Fruit fly (Drosophila melanogaster) whole organism, pupa: Measurements from ENCODE around the gene CG6834.
A peak's percentile ranks its signal among the peaks of the same experiment; 100 is the strongest.

ENCODE experiments used
- CG12605 ChIP-seq: fragments of 200-800 bp; sonication (Bioruptor generic); IDR thresholded peaks from 2 replicates; pipeline ENCODE4 v1.3.6; 2022; ENCODE audit warnings: missing biosample characterization, missing genetic modification characterization
- CG14655 ChIP-seq: fragments of 200-800 bp; sonication (Bioruptor generic); optimal IDR thresholded peaks from 3 replicates; lab custom pipeline; 2017; ENCODE audit warnings: mild to moderate bottlenecking, missing biosample characterization, missing genetic modification reagents, missing genetic modification characterization
- CG15710 ChIP-seq: fragments of 200-800 bp; sonication (Bioruptor generic); optimal IDR thresholded peaks from 2 replicates; lab custom pipeline; 2018; ENCODE audit warnings: missing biosample characterization, mild to moderate bottlenecking, missing genetic modification characterization, moderate library complexity
- CG17806 ChIP-seq: fragments of 200-800 bp; sonication (Bioruptor generic); optimal IDR thresholded peaks from 2 replicates; lab custom pipeline; 2018; ENCODE audit warnings: missing biosample characterization, mild to moderate bottlenecking, missing genetic modification characterization, moderate library complexity
- CG32121 ChIP-seq: fragments of 200-800 bp; sonication (Bioruptor generic); IDR thresholded peaks from 2 replicates; pipeline ENCODE4 v1.3.6; 2022; ENCODE audit warnings: missing biosample characterization, missing genetic modification characterization
- CG34367 ChIP-seq: fragments of 200-800 bp; sonication (Bioruptor generic); optimal IDR thresholded peaks from 2 replicates; lab custom pipeline; 2018; ENCODE audit warnings: missing biosample characterization, mild to moderate bottlenecking, missing genetic modification characterization
- CG4496 ChIP-seq: fragments of 200-800 bp; sonication (Bioruptor generic); IDR thresholded peaks from 3 replicates; pipeline ENCODE4 v1.3.6; 2022; ENCODE audit warnings: missing biosample characterization, missing genetic modification characterization
- CG8159 ChIP-seq: fragments of 200-800 bp; sonication (Bioruptor generic); optimal IDR thresholded peaks from 3 replicates; lab custom pipeline; 2018; ENCODE audit warnings: missing biosample characterization, mild to moderate bottlenecking, missing genetic modification characterization, moderate library complexity
- CG8301 ChIP-seq: fragments of 200-800 bp; sonication (Bioruptor generic); optimal IDR thresholded peaks from 2 replicates; lab custom pipeline; 2018; ENCODE audit warnings: missing biosample characterization, mild to moderate bottlenecking, missing genetic modification characterization
- CG9948 ChIP-seq: fragments of 200-800 bp; sonication (Bioruptor generic); optimal IDR thresholded peaks from 2 replicates; lab custom pipeline; 2018; ENCODE audit warnings: missing biosample characterization, mild to moderate bottlenecking, missing genetic modification characterization, moderate library complexity
- D1 ChIP-seq: fragments of 200-800 bp; sonication (Bioruptor generic); optimal IDR thresholded peaks from 2 replicates; lab custom pipeline; 2018; ENCODE audit warnings: missing biosample characterization, mild to moderate bottlenecking, missing genetic modification characterization, moderate library complexity
- EcR ChIP-seq: fragments of 200-800 bp; sonication (Bioruptor generic); optimal IDR thresholded peaks from 3 replicates; lab custom pipeline; 2019; ENCODE audit warnings: missing biosample characterization, missing genetic modification characterization, mild to moderate bottlenecking, moderate library complexity, missing genetic modification reagents
- Ets98B ChIP-seq: fragments of 200-800 bp; sonication (Bioruptor generic); IDR thresholded peaks from 2 replicates; pipeline ENCODE4 v1.3.6; 2022; ENCODE audit warnings: missing biosample characterization, missing genetic modification characterization
- Pif1A ChIP-seq: fragments of 200-800 bp; sonication (Bioruptor generic); optimal IDR thresholded peaks from 3 replicates; lab custom pipeline; 2016; ENCODE audit warnings: missing biosample characterization, missing genetic modification characterization
- Pif1B ChIP-seq: fragments of 200-800 bp; sonication (Bioruptor generic); optimal IDR thresholded peaks from 3 replicates; lab custom pipeline; 2016; ENCODE audit warnings: missing biosample characterization, missing genetic modification characterization
- Snoo ChIP-seq: fragments of 200-800 bp; sonication (Bioruptor generic); optimal IDR thresholded peaks from 3 replicates; lab custom pipeline; 2017; ENCODE audit warnings: missing biosample characterization, mild to moderate bottlenecking, missing genetic modification characterization, inconsistent platforms
- fd96Ca ChIP-seq: fragments of 200-800 bp; sonication (Bioruptor generic); IDR thresholded peaks from 3 replicates; pipeline ENCODE4 v1.3.6; 2022; ENCODE audit warnings: missing biosample characterization, missing genetic modification characterization
- gl ChIP-seq: fragments of 200-800 bp; sonication (Bioruptor generic); optimal IDR thresholded peaks from 2 replicates; lab custom pipeline; 2018; ENCODE audit warnings: missing biosample characterization, mild to moderate bottlenecking, missing genetic modification characterization
- rn ChIP-seq: fragments of 200-800 bp; sonication (Bioruptor generic); IDR thresholded peaks from 2 replicates; pipeline ENCODE4 v1.3.6; 2022; ENCODE audit warnings: missing biosample characterization, missing genetic modification characterization

CG6834 gene

dm6 chr3R:11688055-11688454, at the start of gene CG6834:
CG6834 (minus strand) TSS chr3R:11688133.
- TF ChIP-seq EcR (GFP tag; lab: Kevin White, UChicago) (peak; percentile 57), CG15710 (tag; lab: Kevin White, UChicago) (no peak)

- TF ChIP-seq Pif1A (GFP tag; lab: Kevin White, UChicago) (no peak), CG4496 (GFP tag; lab: Robert Waterston, UW) (peak; percentile 8; the same call in 1 of the 3 replicates)
Observed at dm6 chr3R:11735337-11735736, 47.4 kb upstream of the CG6834 start, which contains the start of gene CG14721. CG14721 (plus strand) TSS chr3R:11735447.

DNA sequence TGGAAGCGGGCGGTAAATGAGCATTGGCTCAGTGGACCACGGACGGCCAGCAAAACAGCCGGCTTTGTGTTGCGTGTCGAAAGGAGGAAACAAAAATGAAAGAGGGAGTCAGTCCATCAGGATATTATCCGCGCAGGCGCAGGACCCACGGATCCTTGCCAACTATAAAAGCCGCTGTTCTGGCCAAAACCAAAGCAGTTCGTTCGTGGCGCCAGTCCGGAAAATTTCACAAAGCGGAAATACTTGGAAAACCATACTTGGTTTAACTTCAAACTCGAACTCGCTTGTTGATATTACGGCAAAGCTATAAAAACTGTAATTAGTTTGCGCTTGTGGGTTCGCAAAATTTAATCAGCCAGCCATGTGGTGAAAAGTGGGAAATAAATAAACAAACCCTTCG, 33.7 kb upstream of the CG6834 start, which contains the start of gene CG12594:
TSS of gene CG12594 (plus strand) at position 142 of the 400 bp plus-strand sequence.
- TF ChIP-seq Pif1B (GFP tag; lab: Kevin White, UChicago) (no peak), CG9948 (tag; lab: Kevin White, UChicago) (no peak)

DNA sequence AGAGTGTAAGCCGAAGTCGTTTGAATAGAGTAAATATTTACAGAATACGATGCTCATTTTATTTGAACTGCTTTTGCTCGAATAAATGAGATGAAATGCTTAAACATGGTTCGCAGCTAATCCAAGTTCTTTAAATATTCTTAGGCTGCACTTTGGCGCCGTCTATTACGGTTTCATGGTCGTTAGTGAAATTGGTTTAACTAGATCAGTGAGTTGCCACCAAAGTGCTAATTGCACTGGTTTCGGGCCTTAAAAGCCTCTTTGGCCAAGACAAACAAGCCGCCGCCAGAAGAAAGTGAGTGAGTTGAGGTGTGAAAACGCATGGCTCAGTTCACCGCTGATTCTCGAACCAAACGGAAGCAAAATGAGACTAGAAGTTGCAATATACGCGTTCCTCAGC, 23.4 kb upstream of the CG6834 start, which contains the start of gene CG14720:
TSS of gene CG14720 (plus strand) at position 301 of the 400 bp plus-strand sequence.
- TF ChIP-seq CG8301, result no peak
- no peak for TF ChIP-seq CG9948 (tag; lab: Kevin White, UChicago)
- no peak for TF ChIP-seq CG32121 (GFP tag; lab: Robert Waterston, UW)
- TF ChIP-seq D1 (tag; lab: Kevin White, UChicago), result no peak
- TF ChIP-seq CG34367 (tag; lab: Kevin White, UChicago), result no peak
- TF ChIP-seq Snoo (tag; lab: Kevin White, UChicago), result no peak
- no peak for TF ChIP-seq CG15710 (tag; lab: Kevin White, UChicago)
- TF ChIP-seq CG8159 (tag; lab: Kevin White, UChicago), result no peak
- TF ChIP-seq Pif1A (GFP tag; lab: Kevin White, UChicago), result no peak

- TF ChIP-seq fd96Ca (GFP tag; lab: Robert Waterston, UW) (no peak), Pif1A (GFP tag; lab: Kevin White, UChicago) (no peak), Ets98B (GFP tag; lab: Robert Waterston, UW) (no peak), CG14655 (GFP tag; lab: Kevin White, UChicago) (no peak), CG8301 (no peak), Pif1B (GFP tag; lab: Kevin White, UChicago) (no peak), CG17806 (tag; lab: Kevin White, UChicago) (no peak)
Observed at dm6 chr3R:11703730-11704129, 15.8 kb upstream of the CG6834 start, which contains the start of gene I-t. I-t (plus strand) TSS chr3R:11704030.

DNA sequence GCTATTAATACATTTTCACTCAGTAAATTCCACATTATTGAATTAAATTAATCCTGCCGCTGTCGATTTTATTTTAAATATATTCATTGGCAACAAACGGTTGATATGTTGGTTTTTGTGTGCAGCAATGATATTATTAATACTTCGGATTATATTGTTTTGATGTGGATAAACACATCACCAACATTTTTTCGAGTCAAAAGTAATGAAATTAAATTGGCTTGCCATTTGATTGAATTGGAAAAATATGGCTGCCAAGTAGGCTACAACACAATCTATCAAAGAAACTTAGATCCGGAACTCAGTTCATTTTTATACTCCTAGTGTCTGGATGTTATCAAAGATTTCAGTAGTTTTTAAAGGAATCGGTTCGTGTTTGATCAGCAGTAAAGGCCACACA, 12.4 kb upstream of the CG6834 start, which contains the start of gene CG14718:
TSS of gene CG14718 (plus strand) at position 301 of the 400 bp plus-strand sequence.
- TF ChIP-seq CG14655 (GFP tag; lab: Kevin White, UChicago), result no peak
- TF ChIP-seq EcR (GFP tag; lab: Kevin White, UChicago), result no peak
- TF ChIP-seq Pif1B (GFP tag; lab: Kevin White, UChicago), result no peak
- TF ChIP-seq CG9948 (tag; lab: Kevin White, UChicago), result no peak
- TF ChIP-seq CG17806 (tag; lab: Kevin White, UChicago), result no peak
- TF ChIP-seq Pif1A (GFP tag; lab: Kevin White, UChicago), result no peak
- TF ChIP-seq gl (tag; lab: Kevin White, UChicago), result no peak
- TF ChIP-seq rn (GFP tag; lab: Robert Waterston, UW), result no peak
- no peak for TF ChIP-seq Ets98B (GFP tag; lab: Robert Waterston, UW)
- TF ChIP-seq, all 21 proteins: peak for 0

- TF ChIP-seq Pif1A (GFP tag; lab: Kevin White, UChicago), result no peak
- no peak for TF ChIP-seq CG15710 (tag; lab: Kevin White, UChicago)
- TF ChIP-seq CG34367 (tag; lab: Kevin White, UChicago), result no peak
- no peak for TF ChIP-seq gl (tag; lab: Kevin White, UChicago)
- TF ChIP-seq CG9948 (tag; lab: Kevin White, UChicago), result no peak
- no peak for TF ChIP-seq Pif1B (GFP tag; lab: Kevin White, UChicago)
Observed at dm6 chr3R:11696209-11696608, 8.3 kb upstream of the CG6834 start, which contains the start of gene CG14717. CG14717 (plus strand) TSS chr3R:11696509.

DNA sequence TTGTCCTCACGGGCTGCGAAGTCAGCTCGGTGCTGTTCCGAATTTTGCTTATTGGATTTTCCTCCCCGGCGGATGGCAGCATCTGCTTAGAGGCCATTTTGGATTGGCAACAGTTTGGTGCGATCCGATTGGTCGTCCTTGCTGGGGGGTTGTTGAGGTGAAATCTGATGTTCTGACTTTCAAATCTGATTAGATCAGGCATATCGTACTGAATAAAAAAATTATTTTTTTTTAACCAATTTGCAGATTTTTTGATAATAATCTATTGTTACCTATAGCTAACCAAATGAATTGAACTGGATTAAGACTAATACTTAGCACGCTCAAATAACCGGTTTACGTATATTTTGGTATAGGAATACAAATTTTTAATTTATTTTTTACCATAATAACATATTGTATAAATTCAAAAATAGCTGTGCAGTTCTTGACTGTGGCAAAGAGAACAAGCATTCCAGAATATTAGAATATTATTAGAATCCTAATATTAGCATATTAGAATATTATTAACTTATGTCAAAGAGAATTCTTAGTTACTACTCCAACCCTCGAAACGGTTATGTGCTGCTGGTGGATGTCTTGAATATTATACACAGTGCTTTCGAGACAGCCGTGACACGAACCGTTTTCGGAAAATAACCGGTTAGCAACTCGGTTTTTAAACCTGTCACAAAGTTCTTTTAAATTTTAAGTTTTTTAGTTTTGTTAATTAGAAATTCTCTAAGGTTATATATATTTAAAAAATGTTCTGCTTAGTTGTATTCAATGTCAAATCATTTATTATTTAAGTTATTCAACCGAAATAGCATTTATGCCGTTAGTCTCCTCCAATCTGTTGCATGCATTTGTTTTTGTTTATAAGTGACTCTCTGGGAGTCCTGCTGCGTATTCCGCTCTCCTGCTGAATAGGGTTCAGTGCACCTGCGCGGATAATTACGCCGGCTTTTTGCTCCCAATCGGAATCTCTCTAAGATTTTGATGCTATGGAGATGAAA, 6.7 kb upstream of the CG6834 start, which contains the start of gene Fer3:
TSS of gene Fer3 (minus strand) at position 1 of the 995 bp plus-strand sequence.
- TF ChIP-seq CG15710 (tag; lab: Kevin White, UChicago) (peak; percentile 31), rn (GFP tag; lab: Robert Waterston, UW) (no peak), CG14655 (GFP tag; lab: Kevin White, UChicago) (no peak), CG12605 (GFP tag; lab: Robert Waterston, UW) (0 out of 2 replicates have a peak, but pooled peaks have one; percentile 38), CG8159 (tag; lab: Kevin White, UChicago) (peak; percentile 39), CG34367 (tag; lab: Kevin White, UChicago) (peak; percentile 5), CG8301 (no peak), CG9948 (tag; lab: Kevin White, UChicago) (no peak)
